Fruit fly (Drosophila melanogaster) whole organism, embryonic: Measurements from ENCODE around the gene Evi5.
A peak's percentile ranks its signal among the peaks of the same experiment; 100 is the strongest.

Source experiments
- Adf1 ChIP-seq: fragments of 200-800 bp; sonication (Bioruptor generic); IDR thresholded peaks from 2 replicates; pipeline ENCODE4 v1.3.6; 2022; ENCODE audit warnings: missing biosample characterization, missing genetic modification characterization
- B-H1 ChIP-seq: fragments of 200-800 bp; sonication (Bioruptor generic); IDR thresholded peaks from 3 replicates; pipeline ENCODE4 v1.3.6; 2022; ENCODE audit warnings: missing biosample characterization, missing genetic modification characterization
- Bgb ChIP-seq: fragments of 200-800 bp; sonication (Bioruptor generic); IDR thresholded peaks from 2 replicates; pipeline ENCODE4 v1.3.6; 2022; ENCODE audit warnings: missing biosample characterization, missing genetic modification characterization; ENCODE audit not compliant: partially characterized antibody
- CG10321 ChIP-seq: fragments of 200-800 bp; sonication (Bioruptor generic); IDR thresholded peaks from 2 replicates; pipeline ENCODE4 v1.3.6; 2022; ENCODE audit warnings: missing biosample characterization, missing genetic modification characterization
- CG10431 ChIP-seq: fragments of 200-800 bp; sonication (Bioruptor generic); optimal IDR thresholded peaks from 3 replicates; lab custom pipeline; 2018; ENCODE audit warnings: missing biosample characterization, mild to moderate bottlenecking, missing genetic modification characterization
- CG11696 ChIP-seq: fragments of 200-800 bp; sonication (Bioruptor generic); IDR thresholded peaks from 2 replicates; pipeline ENCODE4 v1.3.6; 2022; ENCODE audit warnings: missing biosample characterization, missing genetic modification characterization
- CG12942 ChIP-seq: fragments of 200-800 bp; sonication (Bioruptor generic); optimal IDR thresholded peaks from 3 replicates; lab custom pipeline; 2016; ENCODE audit warnings: missing biosample characterization, missing genetic modification characterization
- CG14441 ChIP-seq: fragments of 200-800 bp; sonication (Bioruptor generic); IDR thresholded peaks from 2 replicates; pipeline ENCODE4 v1.3.6; 2022; ENCODE audit warnings: missing biosample characterization, missing genetic modification characterization
- CG16813 ChIP-seq: fragments of 200-800 bp; sonication (Bioruptor generic); IDR thresholded peaks from 3 replicates; pipeline ENCODE4 v1.3.6; 2022; ENCODE audit warnings: missing biosample characterization, missing genetic modification characterization; ENCODE audit not compliant: partially characterized antibody
- CG17802 ChIP-seq: fragments of 200-800 bp; sonication (Bioruptor generic); optimal IDR thresholded peaks from 2 replicates; lab custom pipeline; 2018; ENCODE audit warnings: missing biosample characterization, mild to moderate bottlenecking, missing genetic modification characterization, moderate library complexity
- CG18476 ChIP-seq: fragments of 200-800 bp; sonication (Bioruptor generic); optimal IDR thresholded peaks from 2 replicates; lab custom pipeline; 2016; ENCODE audit warnings: missing biosample characterization, mild to moderate bottlenecking, missing genetic modification characterization
- CG18764 ChIP-seq: fragments of 200-800 bp; sonication (Bioruptor generic); optimal IDR thresholded peaks from 3 replicates; lab custom pipeline; 2016; ENCODE audit warnings: missing biosample characterization, missing genetic modification characterization
- CG2116 ChIP-seq: fragments of 200-800 bp; sonication (Bioruptor generic); optimal IDR thresholded peaks from 3 replicates; lab custom pipeline; 2018; ENCODE audit warnings: missing biosample characterization, mild to moderate bottlenecking, missing genetic modification characterization
- CG32772 ChIP-seq: fragments of 200-800 bp; sonication (Bioruptor generic); IDR thresholded peaks from 2 replicates; pipeline ENCODE4 v1.3.6; 2022; ENCODE audit warnings: missing biosample characterization, missing genetic modification characterization
- CG43689 ChIP-seq: fragments of 200-800 bp; sonication (Bioruptor generic); IDR thresholded peaks from 2 replicates; pipeline ENCODE4 v1.3.6; 2022; ENCODE audit warnings: missing biosample characterization, missing genetic modification characterization
- CG6765 ChIP-seq: fragments of 200-800 bp; sonication (Bioruptor generic); optimal IDR thresholded peaks from 3 replicates; lab custom pipeline; 2017; ENCODE audit warnings: missing biosample characterization, mild to moderate bottlenecking, missing genetic modification characterization
- CG7928 ChIP-seq: fragments of 200-800 bp; sonication (Bioruptor generic); optimal IDR thresholded peaks from 2 replicates; lab custom pipeline; 2017; ENCODE audit warnings: missing biosample characterization, mild to moderate bottlenecking, missing genetic modification characterization
- CG8281 ChIP-seq: fragments of 200-800 bp; sonication (Bioruptor generic); optimal IDR thresholded peaks from 2 replicates; lab custom pipeline; 2018; ENCODE audit warnings: missing biosample characterization, mild to moderate bottlenecking, missing genetic modification characterization, moderate library complexity
- CHES-1-like ChIP-seq: fragments of 200-800 bp; sonication (Bioruptor generic); optimal IDR thresholded peaks from 2 replicates; lab custom pipeline; 2016; ENCODE audit warnings: missing biosample characterization, missing genetic modification characterization
- Dll ChIP-seq: fragments of 200-800 bp; sonication (Bioruptor generic); IDR thresholded peaks from 4 replicates; pipeline ENCODE4 v1.3.6; 2022; ENCODE audit warnings: missing biosample characterization, missing genetic modification characterization; ENCODE audit not compliant: partially characterized antibody
- HHEX ChIP-seq: fragments of 200-800 bp; sonication (Bioruptor generic); optimal IDR thresholded peaks from 3 replicates; lab custom pipeline; 2017; ENCODE audit warnings: missing biosample characterization, mild to moderate bottlenecking, missing genetic modification characterization, missing genetic modification reagents
- HLH54F ChIP-seq: fragments of 200-800 bp; sonication (Bioruptor generic); optimal IDR thresholded peaks from 3 replicates; lab custom pipeline; 2016; ENCODE audit warnings: missing biosample characterization, missing genetic modification characterization
- MTF-1 ChIP-seq: fragments of 200-800 bp; sonication (Bioruptor generic); optimal IDR thresholded peaks from 2 replicates; lab custom pipeline; 2018; ENCODE audit warnings: missing biosample characterization, mild to moderate bottlenecking, missing genetic modification characterization, borderline replicate concordance
- Nf-YC ChIP-seq: fragments of 200-800 bp; optimal IDR thresholded peaks from 3 replicates; lab custom pipeline; 2019; ENCODE audit warnings: missing biosample characterization, mild to moderate bottlenecking, missing genetic modification characterization, moderate library complexity
- Oli ChIP-seq: fragments of 200-800 bp; sonication (Bioruptor generic); optimal IDR thresholded peaks from 2 replicates; lab custom pipeline; 2018; ENCODE audit warnings: missing biosample characterization, mild to moderate bottlenecking, missing genetic modification characterization, moderate library complexity
- Opbp ChIP-seq: fragments of 200-800 bp; sonication (Bioruptor generic); IDR thresholded peaks from 3 replicates; pipeline ENCODE4 v1.3.6; 2022; ENCODE audit warnings: missing biosample characterization, missing genetic modification characterization; ENCODE audit not compliant: partially characterized antibody
- Vsx1 ChIP-seq: fragments of 200-800 bp; sonication (Bioruptor generic); optimal IDR thresholded peaks from 2 replicates; lab custom pipeline; 2017; ENCODE audit warnings: missing biosample characterization, mild to moderate bottlenecking, missing genetic modification characterization, missing genetic modification reagents
- abd-A ChIP-seq: fragments of 200-800 bp; sonication (Bioruptor generic); optimal IDR thresholded peaks from 3 replicates; lab custom pipeline; 2019; ENCODE audit warnings: missing biosample characterization, mild to moderate bottlenecking, missing genetic modification characterization, moderate library complexity
- ac ChIP-seq: fragments of 200-800 bp; sonication (Bioruptor generic); optimal IDR thresholded peaks from 3 replicates; lab custom pipeline; 2017; ENCODE audit warnings: missing biosample characterization, mild to moderate bottlenecking, missing genetic modification characterization
- bowl ChIP-seq: fragments of 200-800 bp; sonication (Bioruptor generic); IDR thresholded peaks from 2 replicates; pipeline ENCODE4 v1.3.6; 2022; ENCODE audit warnings: missing biosample characterization, missing genetic modification characterization
- btn ChIP-seq: fragments of 200-800 bp; sonication (Bioruptor generic); optimal IDR thresholded peaks from 2 replicates; lab custom pipeline; 2016; ENCODE audit warnings: missing biosample characterization, missing genetic modification characterization
- dati ChIP-seq: fragments of 200-800 bp; sonication (Bioruptor generic); IDR thresholded peaks from 2 replicates; pipeline ENCODE4 v1.3.6; 2022; ENCODE audit warnings: missing biosample characterization, missing genetic modification characterization
- dm ChIP-seq: fragments of 200-800 bp; sonication (Bioruptor generic); optimal IDR thresholded peaks from 3 replicates; lab custom pipeline; 2016; ENCODE audit warnings: missing biosample characterization, missing genetic modification characterization
- eve ChIP-seq, 2 experiments: fragments of >200 bp; optimal IDR thresholded peaks; 2 replicates each; lab custom pipeline; 2017; ENCODE audit warnings: missing biosample characterization in 2 of 2, missing genetic modification characterization in 2 of 2
- exex ChIP-seq: fragments of 200-800 bp; sonication (Bioruptor generic); optimal IDR thresholded peaks from 4 replicates; lab custom pipeline; 2018; ENCODE audit warnings: missing biosample characterization, mild to moderate bottlenecking, missing genetic modification characterization, moderate library complexity
- eyg ChIP-seq: fragments of 200-800 bp; sonication (Bioruptor generic); optimal IDR thresholded peaks from 3 replicates; lab custom pipeline; 2016; ENCODE audit warnings: missing biosample characterization, missing genetic modification characterization
- gfzf ChIP-seq: fragments of 200-800 bp; sonication (Bioruptor generic); optimal IDR thresholded peaks from 2 replicates; lab custom pipeline; 2016; ENCODE audit warnings: missing biosample characterization, mild to moderate bottlenecking, missing genetic modification characterization, moderate library complexity
- gt ChIP-seq: fragments of 200-800 bp; sonication (Bioruptor generic); IDR thresholded peaks from 2 replicates; pipeline ENCODE4 v1.3.6; 2022; ENCODE audit warnings: missing biosample characterization, missing genetic modification characterization
- hbn ChIP-seq: fragments of 200-800 bp; sonication (Bioruptor generic); IDR thresholded peaks from 2 replicates; pipeline ENCODE4 v1.3.6; 2022; ENCODE audit warnings: missing biosample characterization, missing genetic modification characterization; ENCODE audit not compliant: partially characterized antibody
- klu ChIP-seq: fragments of 200-800 bp; sonication (Bioruptor generic); IDR thresholded peaks from 2 replicates; pipeline ENCODE4 v1.3.6; 2022; ENCODE audit warnings: missing biosample characterization, missing genetic modification characterization
- lab ChIP-seq: fragments of 200-800 bp; sonication (Bioruptor generic); optimal IDR thresholded peaks from 3 replicates; lab custom pipeline; 2017; ENCODE audit warnings: missing biosample characterization, missing genetic modification characterization, mild to moderate bottlenecking, moderate library complexity, missing genetic modification reagents
- phol ChIP-seq: fragments of 200-800 bp; sonication (Bioruptor generic); optimal IDR thresholded peaks from 3 replicates; lab custom pipeline; 2018; ENCODE audit warnings: missing biosample characterization, mild to moderate bottlenecking, missing genetic modification characterization, moderate library complexity
- row ChIP-seq: fragments of 200-800 bp; sonication (Bioruptor generic); IDR thresholded peaks from 3 replicates; pipeline ENCODE4 v1.3.6; 2022; ENCODE audit warnings: missing biosample characterization, missing genetic modification characterization
- sc ChIP-seq, 3 experiments: fragments of >200 bp in 2 of 3; fragments of 200-800 bp in 1 of 3; sonication (Bioruptor generic) in 1 of 3; optimal IDR thresholded peaks; 2 replicates in 2 of 3; 3 replicates in 1 of 3; lab custom pipeline; 2017; ENCODE audit warnings: mild to moderate bottlenecking in 1 of 3, missing biosample characterization in 1 of 3, missing genetic modification characterization in 1 of 3, missing genetic modification reagents in 1 of 3
- sug ChIP-seq: fragments of 200-800 bp; optimal IDR thresholded peaks from 2 replicates; lab custom pipeline; 2019; ENCODE audit warnings: missing biosample characterization, mild to moderate bottlenecking, missing genetic modification characterization, moderate library complexity
- tgo ChIP-seq: fragments of 200-800 bp; sonication (Bioruptor generic); IDR thresholded peaks from 3 replicates; pipeline ENCODE4 v1.3.6; 2022; ENCODE audit warnings: missing biosample characterization, missing genetic modification characterization
- tin ChIP-seq: fragments of 200-800 bp; sonication (Bioruptor generic); optimal IDR thresholded peaks from 3 replicates; lab custom pipeline; 2016; ENCODE audit warnings: missing biosample characterization, missing genetic modification characterization
- tio ChIP-seq: fragments of 200-800 bp; sonication (Bioruptor generic); optimal IDR thresholded peaks from 2 replicates; lab custom pipeline; 2017; ENCODE audit warnings: missing biosample characterization, missing genetic modification characterization, inconsistent platforms
- tup ChIP-seq: fragments of 200-800 bp; sonication (Bioruptor generic); optimal IDR thresholded peaks from 2 replicates; lab custom pipeline; 2016; ENCODE audit warnings: missing biosample characterization, mild to moderate bottlenecking, missing genetic modification characterization, moderate library complexity

Evi5 gene

dm6 chrX:11494731-11495277, 40.6 kb upstream of the Evi5 start:
- no peak for TF ChIP-seq CG6765
- peak in 1 of 2 experiments; percentile 97 for TF ChIP-seq eve (GFP tag; optimal IDR thresholded peaks at IDR 0.05; lab: Kevin White, UChicago)
- peak; percentile 46; the same call in 1 of the 3 replicates for TF ChIP-seq tgo (GFP tag; lab: Robert Waterston, UW)
- peak; percentile 85 for TF ChIP-seq phol
- no peak for TF ChIP-seq eyg (GFP tag; lab: Kevin White, UChicago)
- no peak for TF ChIP-seq bowl (GFP tag; lab: Robert Waterston, UW)
- TF ChIP-seq gfzf (GFP tag; lab: Kevin White, UChicago), result no peak
- peak; percentile 37 for TF ChIP-seq CG8281
- peak; percentile 31; the same call in 1 of the 2 replicates for TF ChIP-seq klu (GFP tag; lab: Robert Waterston, UW)
- TF ChIP-seq hbn (GFP tag; lab: Robert Waterston, UW), result no peak
- no peak for TF ChIP-seq CG16813 (GFP tag; lab: Robert Waterston, UW)
- TF ChIP-seq Vsx1, result peak; percentile 36
- no peak for TF ChIP-seq Bgb
- peak; percentile 61 for TF ChIP-seq CG12942 (GFP tag; lab: Kevin White, UChicago)
- TF ChIP-seq B-H1, result no peak
- TF ChIP-seq ac (GFP tag; lab: Kevin White, UChicago), result peak; percentile 45
- TF ChIP-seq CG17802, result peak; percentile 32
- 0 out of 2 replicates have a peak, but pooled peaks have one; percentile 23 for TF ChIP-seq CG14441
- TF ChIP-seq tin (GFP tag; lab: Kevin White, UChicago), result peak; percentile 76
- no peak for TF ChIP-seq CG7928
- TF ChIP-seq row (GFP tag; lab: Robert Waterston, UW), result peak; percentile 71
- TF ChIP-seq CG2116 (GFP tag; lab: Kevin White, UChicago), result peak; percentile 45
- peak; percentile 54 for TF ChIP-seq MTF-1
- no peak for TF ChIP-seq CG10321 (GFP tag; lab: Robert Waterston, UW)
- TF ChIP-seq Adf1 (GFP tag; lab: Robert Waterston, UW), result no peak
- TF ChIP-seq dm, result peak; percentile 30
- TF ChIP-seq dati, result no peak
- TF ChIP-seq CG43689, result no peak
- no peak for TF ChIP-seq gt (GFP tag; lab: Robert Waterston, UW)
- peak; percentile 45 for TF ChIP-seq CG18476 (GFP tag; lab: Kevin White, UChicago)
- no peak for TF ChIP-seq Dll (GFP tag; lab: Robert Waterston, UW)
- TF ChIP-seq Opbp, result no peak
- TF ChIP-seq HLH54F (GFP tag; lab: Kevin White, UChicago), result peak; percentile 12
- TF ChIP-seq tio, result peak; percentile 71
- peak; percentile 26 for TF ChIP-seq HHEX (GFP tag; lab: Kevin White, UChicago)
- TF ChIP-seq btn (GFP tag; lab: Kevin White, UChicago), result peak; percentile 53
- peak; percentile 72 for TF ChIP-seq CG32772
- peak; percentile 77 for TF ChIP-seq Oli (tag; lab: Kevin White, UChicago)
- TF ChIP-seq sug, result no peak
- TF ChIP-seq lab (GFP tag; lab: Kevin White, UChicago), result peak; percentile 62
- TF ChIP-seq Nf-YC (tag; lab: Kevin White, UChicago), result no peak
- no peak for TF ChIP-seq CG11696 (GFP tag; lab: Robert Waterston, UW)
- TF ChIP-seq exex (tag; lab: Kevin White, UChicago), result no peak
- TF ChIP-seq CG18764, result peak; percentile 56
- peak; percentile 51 for TF ChIP-seq CG10431 (GFP tag; lab: Kevin White, UChicago)
- no peak for TF ChIP-seq tup (GFP tag; lab: Kevin White, UChicago)
- TF ChIP-seq abd-A (tag; lab: Kevin White, UChicago), result no peak
- peak; percentile 67 for TF ChIP-seq CHES-1-like (GFP tag; lab: Kevin White, UChicago)
- no peak for TF ChIP-seq sc (optimal IDR thresholded peaks at IDR 0.05; lab: Kevin White, UChicago)
- TF ChIP-seq sc (GFP tag; optimal IDR thresholded peaks at IDR 0.05; lab: Kevin White, UChicago), result peak; percentile 70
